Worm (Caenorhabditis elegans) whole organism, mixed stage, embryonic: ENCODE results near the gene leo-1.

Source experiments
- ceh-43 ChIP-seq: fragments of 200-800 bp; sonication (Bioruptor generic); optimal IDR thresholded peaks from 2 replicates; lab custom pipeline; 2018; ENCODE audit warnings: mild to moderate bottlenecking, missing genetic modification characterization, moderate library complexity, missing compliant biosample characterization
- ceh-83 ChIP-seq: fragments of 200-800 bp; sonication (Bioruptor generic); optimal IDR thresholded peaks from 2 replicates; lab custom pipeline; 2018; ENCODE audit warnings: mild to moderate bottlenecking, missing genetic modification characterization, missing compliant biosample characterization
- ces-1 ChIP-seq: fragments of 150-350 bp; optimal IDR thresholded peaks from 2 replicates; lab custom pipeline; 2014; ENCODE audit warnings: missing biosample characterization, missing genetic modification reagents, missing genetic modification characterization
- mab-5 ChIP-seq: fragments of 150-350 bp; optimal IDR thresholded peaks from 2 replicates; lab custom pipeline; 2014; ENCODE audit warnings: missing biosample characterization, missing genetic modification characterization
- pha-4 ChIP-seq: fragments of 150-350 bp; optimal IDR thresholded peaks from 2 replicates; lab custom pipeline; 2018; ENCODE audit warnings: missing biosample characterization, missing genetic modification reagents, missing genetic modification characterization
- snpc-4 ChIP-seq: fragments of 150-350 bp; optimal IDR thresholded peaks from 2 replicates; lab custom pipeline; 2014; ENCODE audit warnings: missing biosample characterization, missing genetic modification characterization

- TF ChIP-seq pha-4 (tag; lab: Kevin White, UChicago) (no peak), ceh-83 (GFP tag; lab: Kevin White, UChicago) (no peak), ces-1 (no peak), ceh-43 (GFP tag; lab: Kevin White, UChicago) (no peak), mab-5 (tag; lab: Kevin White, UChicago) (no peak), snpc-4 (no peak)
Measured at ce11 chrIV:11353946-11354458, 24.8 kb upstream of the leo-1 start, which contains the start of gene T01G1.2.
